Worm (Caenorhabditis elegans): ENCODE measurements around the gene lron-7.

lron-7 gene

DNA sequence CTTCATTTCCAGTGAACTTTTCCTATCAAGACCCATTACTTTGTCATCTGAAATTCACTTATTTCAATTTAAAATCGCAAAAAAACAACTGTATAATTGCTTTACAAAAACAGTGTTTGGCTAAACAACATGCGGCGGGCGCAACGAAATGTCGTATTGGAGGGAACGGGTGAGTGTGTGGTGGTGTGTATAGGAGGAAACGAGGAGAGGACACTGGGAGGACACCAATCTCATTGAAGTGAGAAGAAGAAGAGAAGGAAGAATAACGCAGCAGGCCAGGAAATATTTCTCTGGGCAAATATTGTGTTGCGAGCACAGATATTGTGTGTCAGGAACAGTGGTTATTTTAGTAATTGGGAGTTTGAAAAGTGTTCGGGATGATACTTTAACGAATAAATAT is 37.4 kb upstream of the lron-7 start, which contains the start of gene F46H5.4:
F46H5.4 (minus strand) TSS at position 53 of the 400 bp plus-strand sequence.
- no peak for TF ChIP-seq unc-98 (GFP tag; IDR thresholded peaks at IDR 0.05)
- TF ChIP-seq rnt-1 (tag; optimal IDR thresholded peaks at IDR 0.05), result peak; percentile 39
- TF ChIP-seq blmp-1 (tag; optimal IDR thresholded peaks at IDR 0.05), result peak; percentile 54
- TF ChIP-seq mep-1 (tag; optimal IDR thresholded peaks at IDR 0.05), result no peak
- TF ChIP-seq mdl-1 (tag; optimal IDR thresholded peaks at IDR 0.05), result no peak
- peak in 1 of 3 experiments; percentile 45 for TF ChIP-seq ceh-82 (tag; optimal IDR thresholded peaks at IDR 0.05)
- no peak for TF ChIP-seq aly-2 (tag; optimal IDR thresholded peaks at IDR 0.05)
- no peak for TF ChIP-seq ceh-90 (tag; optimal IDR thresholded peaks at IDR 0.05)
- no peak for TF ChIP-seq nhr-12 (tag; optimal IDR thresholded peaks at IDR 0.05)
- peak; percentile 39 for TF ChIP-seq nhr-71 (tag; optimal IDR thresholded peaks at IDR 0.05)
- TF ChIP-seq lin-14 (GFP tag; optimal IDR thresholded peaks at IDR 0.05), result peak; percentile 74
- TF ChIP-seq irx-1 (tag; optimal IDR thresholded peaks at IDR 0.05), result peak; percentile 29
- no peak for TF ChIP-seq dsc-1 (tag; optimal IDR thresholded peaks at IDR 0.05)
- no peak for TF ChIP-seq jun-1 (tag; optimal IDR thresholded peaks at IDR 0.05)
- TF ChIP-seq hlh-4 (tag; optimal IDR thresholded peaks at IDR 0.05), result no peak
- TF ChIP-seq tlp-1 (tag; optimal IDR thresholded peaks at IDR 0.05), result no peak
- TF ChIP-seq pqm-1 (tag; optimal IDR thresholded peaks at IDR 0.05), result no peak
- peak; percentile 48 for TF ChIP-seq snu-23 (GFP tag; optimal IDR thresholded peaks at IDR 0.05)
- TF ChIP-seq lsy-2 (tag; optimal IDR thresholded peaks at IDR 0.05), result peak in 1 of 2 experiments; percentile 52
- no peak for TF ChIP-seq elt-3 (tag; optimal IDR thresholded peaks at IDR 0.05)
- TF ChIP-seq ceh-88 (GFP tag; IDR thresholded peaks at IDR 0.05), result no peak
- no peak for TF ChIP-seq fkh-10 (GFP tag; optimal IDR thresholded peaks at IDR 0.05)
- TF ChIP-seq ces-1 (GFP tag; optimal IDR thresholded peaks at IDR 0.05), result no peak
- TF ChIP-seq F16B12.6 (tag; optimal IDR thresholded peaks at IDR 0.05), result no peak
- TF ChIP-seq nhr-20 (tag; optimal IDR thresholded peaks at IDR 0.05), result peak; percentile 38
- no peak for TF ChIP-seq nhr-90 (tag; optimal IDR thresholded peaks at IDR 0.05; ENCODE audit: poor library complexity)
- TF ChIP-seq nhr-77 (tag; optimal IDR thresholded peaks at IDR 0.05), result no peak
- peak in 1 of 2 experiments; percentile 32 for TF ChIP-seq lin-35 (GFP tag; optimal IDR thresholded peaks at IDR 0.05)
- no peak for TF ChIP-seq egl-27 (tag; optimal IDR thresholded peaks at IDR 0.05)
- no peak for TF ChIP-seq mef-2 (tag; optimal IDR thresholded peaks at IDR 0.05)
- peak; percentile 9 for TF ChIP-seq swsn-7 (tag; optimal IDR thresholded peaks at IDR 0.05)
- no peak for TF ChIP-seq hlh-17 (GFP tag; optimal IDR thresholded peaks at IDR 0.05; ENCODE audit: borderline replicate concordance)
- no peak for TF ChIP-seq nhr-84 (tag; optimal IDR thresholded peaks at IDR 0.05)
- peak; percentile 29 for TF ChIP-seq C16A3.4 (tag; optimal IDR thresholded peaks at IDR 0.05)
- peak; percentile 26 for TF ChIP-seq xbp-1 (tag; optimal IDR thresholded peaks at IDR 0.05)
- no peak for TF ChIP-seq elt-2 (tag; optimal IDR thresholded peaks at IDR 0.05)

DNA sequence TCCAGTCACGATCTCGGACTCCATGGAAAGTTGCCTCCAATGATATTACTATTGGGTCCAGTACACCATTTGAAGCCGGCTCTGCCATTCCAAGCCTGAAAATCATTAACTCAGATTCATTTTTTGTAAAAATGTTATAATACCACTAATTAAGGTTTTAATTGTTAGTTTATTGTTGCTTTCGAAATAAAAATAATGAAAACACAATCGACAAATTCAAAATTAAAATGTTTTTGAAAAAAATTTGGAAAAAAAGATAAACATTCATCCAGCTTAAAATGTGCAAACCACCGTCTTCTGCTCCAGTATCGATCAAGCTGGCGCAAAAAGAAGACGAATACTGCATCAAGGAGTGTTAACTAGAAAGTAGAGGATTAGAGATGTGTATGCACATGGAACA is 35.0 kb upstream of the lron-7 start, which contains the start of gene F46H5.5:
F46H5.5 (minus strand) TSS at position 101 of the 400 bp plus-strand sequence.
- TF ChIP-seq ceh-90 (tag; optimal IDR thresholded peaks at IDR 0.05), result no peak
- peak in 1 of 2 experiments; percentile 21 for TF ChIP-seq lsy-2 (tag; optimal IDR thresholded peaks at IDR 0.05)
- no peak for TF ChIP-seq C34B4.2 (tag; optimal IDR thresholded peaks at IDR 0.05)
- TF ChIP-seq lin-39 (tag; optimal IDR thresholded peaks at IDR 0.05), result no peak
- TF ChIP-seq C04F5.9 (tag; optimal IDR thresholded peaks at IDR 0.05), result no peak
- TF ChIP-seq ztf-4 (tag; optimal IDR thresholded peaks at IDR 0.05), result no peak
- no peak for TF ChIP-seq xbp-1 (tag; optimal IDR thresholded peaks at IDR 0.05)
- no peak for TF ChIP-seq unc-30 (tag; optimal IDR thresholded peaks at IDR 0.05)
- no peak for TF ChIP-seq alr-1 (tag; optimal IDR thresholded peaks at IDR 0.05; ENCODE audit: borderline replicate concordance)
- TF ChIP-seq aha-1 (tag; optimal IDR thresholded peaks at IDR 0.05), result no peak
- no peak for TF ChIP-seq nhr-77 (tag; optimal IDR thresholded peaks at IDR 0.05)
- TF ChIP-seq egl-13 (tag; optimal IDR thresholded peaks at IDR 0.05), result no peak
- TF ChIP-seq nhr-47 (tag; optimal IDR thresholded peaks at IDR 0.05), result no peak
- no peak for TF ChIP-seq efl-3 (GFP tag; optimal IDR thresholded peaks at IDR 0.05)
- no peak for TF ChIP-seq snu-23 (GFP tag; optimal IDR thresholded peaks at IDR 0.05)
- peak; percentile 12 for TF ChIP-seq nhr-71 (tag; optimal IDR thresholded peaks at IDR 0.05)
- TF ChIP-seq nhr-76 (tag; optimal IDR thresholded peaks at IDR 0.05), result no peak
- peak; percentile 20 for TF ChIP-seq lin-14 (GFP tag; optimal IDR thresholded peaks at IDR 0.05)
- no peak for TF ChIP-seq Y116A8C.19 (tag; optimal IDR thresholded peaks at IDR 0.05; ENCODE audit: borderline replicate concordance)
- peak; percentile 21 for TF ChIP-seq fkh-8 (tag; optimal IDR thresholded peaks at IDR 0.05)
- no peak for TF ChIP-seq efl-1 (optimal IDR thresholded peaks at IDR 0.05)
- TF ChIP-seq efl-1 (GFP tag; optimal IDR thresholded peaks at IDR 0.05 in 1 of 2), result no peak
